Worm (Caenorhabditis elegans) whole organism, L4/young adult: ENCODE results near the gene Y2H9A.6.

ENCODE experiments used
- W03F9.2 ChIP-seq: fragments of 150-350 bp; optimal IDR thresholded peaks from 2 replicates; lab custom pipeline; 2014; ENCODE audit warnings: missing biosample characterization, missing genetic modification characterization
- dao-5 ChIP-seq: sonication (generic microtip); optimal IDR thresholded peaks from 2 replicates; lab custom pipeline; 2016; ENCODE audit warnings: missing genotype, missing genetic modification characterization, moderate library complexity, missing compliant biosample characterization
- him-1 ChIP-seq: sonication (generic microtip); optimal IDR thresholded peaks from 2 replicates; lab custom pipeline; 2016; ENCODE audit warnings: missing genotype, missing genetic modification reagents, missing genetic modification characterization, missing compliant biosample characterization

DNA sequence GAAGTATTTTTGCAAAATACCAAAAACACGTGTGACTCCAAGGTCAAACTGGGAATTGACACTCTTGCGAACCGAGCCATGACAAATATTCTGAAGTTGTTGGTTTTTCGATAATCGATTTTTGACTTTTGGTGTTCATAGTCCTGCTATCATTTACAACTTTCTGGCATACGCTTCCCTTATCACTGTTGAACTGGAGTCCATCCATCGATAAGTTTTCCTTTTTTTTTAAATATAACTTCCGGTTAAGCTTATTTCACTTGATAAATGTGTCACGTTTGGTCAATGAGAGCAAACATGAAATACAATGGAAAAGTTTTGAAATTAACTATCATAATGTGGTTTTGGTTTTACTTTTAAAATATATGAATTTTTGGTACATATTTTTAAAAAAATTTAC, 21.9 kb upstream of the Y2H9A.6 start:
- TF ChIP-seq dao-5 (tag; lab: Kevin White, UChicago) = no peak
- TF ChIP-seq him-1 = no peak
- no peak for TF ChIP-seq W03F9.2 (tag; lab: Kevin White, UChicago)
